Worm (Caenorhabditis elegans) whole organism, L1 larva: ENCODE measurements around the gene srr-2.

Source experiments
- ama-1 ChIP-seq: fragments of 150-350 bp; optimal IDR thresholded peaks from 2 replicates; lab custom pipeline; 2014
- egl-27 ChIP-seq, 2 experiments: fragments of 150-350 bp in 1 of 2; sonication (generic microtip); optimal IDR thresholded peaks; 3 replicates each; lab custom pipeline; 2017 to 2018; ENCODE audit warnings: missing biosample characterization in 2 of 2, missing genetic modification characterization in 2 of 2, missing genetic modification reagents in 2 of 2
- fkh-8 ChIP-seq: sonication (generic microtip); optimal IDR thresholded peaks from 2 replicates; lab custom pipeline; 2016; ENCODE audit warnings: mild to moderate bottlenecking, missing genetic modification characterization, missing compliant biosample characterization
- hpl-2 ChIP-seq: fragments of 150-350 bp; optimal IDR thresholded peaks from 2 replicates; lab custom pipeline; 2014; ENCODE audit warnings: missing biosample characterization, missing genetic modification reagents, missing genetic modification characterization
- mab-9 ChIP-seq: fragments of 200-800 bp; sonication (Bioruptor generic); IDR thresholded peaks from 2 replicates; pipeline ENCODE4 v1.3.6; 2022; ENCODE audit warnings: missing genetic modification reagents, missing genetic modification characterization, missing compliant biosample characterization
- nhr-19 ChIP-seq: fragments of 200-800 bp; sonication (Bioruptor generic); conservative IDR thresholded peaks from 2 replicates; pipeline ENCODE4 v1.3.6; 2022; ENCODE audit warnings: missing genetic modification characterization, missing compliant biosample characterization
- pqm-1 ChIP-seq: sonication (generic microtip); optimal IDR thresholded peaks from 3 replicates; lab custom pipeline; 2017; ENCODE audit warnings: missing biosample characterization, missing genetic modification characterization
- unc-130 ChIP-seq: fragments of 150-350 bp; optimal IDR thresholded peaks from 2 replicates; lab custom pipeline; 2017; ENCODE audit warnings: missing biosample characterization, missing genetic modification characterization, inconsistent platforms
- zip-4 ChIP-seq: fragments of 200-800 bp; sonication (Bioruptor generic); optimal IDR thresholded peaks from 2 replicates; lab custom pipeline; 2018; ENCODE audit warnings: mild to moderate bottlenecking, missing genetic modification characterization, moderate library complexity, missing compliant biosample characterization

ce11 chrV:19233469-19233868 lies 16.5 kb upstream of the srr-2 start, which contains the start of gene fbxb-116:
- TF ChIP-seq ama-1 (no peak), zip-4 (no peak), nhr-19 (GFP tag; lab: Robert Waterston, UW) (no peak), unc-130 (tag; lab: Kevin White, UChicago) (no peak), egl-27 (tag; optimal IDR thresholded peaks at IDR 0.05; lab: Kevin White, UChicago) (no peak), hpl-2 (GFP tag; lab: Kevin White, UChicago) (no peak), mab-9 (no peak), fkh-8 (tag; lab: Kevin White, UChicago) (no peak), pqm-1 (tag; lab: Kevin White, UChicago) (no peak)
